Worm (Caenorhabditis elegans) whole organism, early embryonic: ENCODE results near the gene czw-1.

Experiments
- B0310.2 ChIP-seq: sonication (generic microtip); optimal IDR thresholded peaks from 2 replicates; lab custom pipeline; 2016; ENCODE audit warnings: mild to moderate bottlenecking, missing genetic modification characterization, missing compliant biosample characterization
- aly-1 ChIP-seq: sonication (generic microtip); optimal IDR thresholded peaks from 2 replicates; lab custom pipeline; 2016; ENCODE audit warnings: missing genetic modification characterization, missing compliant biosample characterization
- ama-1 ChIP-seq: fragments of 150-350 bp; optimal IDR thresholded peaks from 2 replicates; lab custom pipeline; 2014
- ceh-13 ChIP-seq: fragments of 200-800 bp; sonication (Bioruptor generic); optimal IDR thresholded peaks from 2 replicates; lab custom pipeline; 2018; ENCODE audit warnings: mild to moderate bottlenecking, missing genetic modification characterization, missing compliant biosample characterization
- ceh-36 ChIP-seq: sonication (generic microtip); optimal IDR thresholded peaks from 2 replicates; lab custom pipeline; 2016; ENCODE audit warnings: missing genetic modification characterization, inconsistent platforms, missing compliant biosample characterization
- ets-7 ChIP-seq: sonication (generic microtip); optimal IDR thresholded peaks from 2 replicates; lab custom pipeline; 2016; ENCODE audit warnings: missing genotype, missing genetic modification characterization, missing compliant biosample characterization
- flt-1 ChIP-seq: fragments of 200-800 bp; sonication (Bioruptor generic); IDR thresholded peaks from 2 replicates; pipeline ENCODE4 v1.3.6; 2022; ENCODE audit warnings: missing genetic modification characterization, missing compliant biosample characterization
- hmbx-1 ChIP-seq: sonication (generic microtip); optimal IDR thresholded peaks from 2 replicates; lab custom pipeline; 2016; ENCODE audit warnings: mild to moderate bottlenecking, missing genetic modification characterization, missing compliant biosample characterization
- hnd-1 ChIP-seq: sonication (generic microtip); optimal IDR thresholded peaks from 2 replicates; lab custom pipeline; 2016; ENCODE audit warnings: missing genetic modification characterization, missing compliant biosample characterization
- pes-1 ChIP-seq: fragments of 200-800 bp; sonication (Bioruptor generic); IDR thresholded peaks from 2 replicates; pipeline ENCODE4 v1.3.6; 2022; ENCODE audit warnings: missing genetic modification reagents, missing genetic modification characterization, missing compliant biosample characterization
- scrt-1 ChIP-seq: fragments of 200-800 bp; sonication (Bioruptor generic); IDR thresholded peaks from 2 replicates; pipeline ENCODE4 v1.3.6; 2022; ENCODE audit warnings: missing genetic modification characterization, missing compliant biosample characterization
- tbx-11 ChIP-seq: fragments of 200-800 bp; sonication (Bioruptor generic); IDR thresholded peaks from 2 replicates; pipeline ENCODE4 v1.3.6; 2022; ENCODE audit warnings: missing genetic modification characterization, missing compliant biosample characterization
- tbx-37 ChIP-seq: fragments of 200-800 bp; sonication (Bioruptor generic); conservative IDR thresholded peaks from 2 replicates; pipeline ENCODE4 v1.3.6; 2022; ENCODE audit warnings: missing genetic modification reagents, missing genetic modification characterization, missing compliant biosample characterization
- tra-4 ChIP-seq: sonication (generic microtip); optimal IDR thresholded peaks from 2 replicates; lab custom pipeline; 2017; ENCODE audit warnings: missing genetic modification characterization, missing compliant biosample characterization

ce11 chrIV:7926102-7926840, 20.4 kb downstream of the czw-1 start, which contains the start of gene rps-2:
- no peak for TF ChIP-seq ets-7 (tag; lab: Kevin White, UChicago)
- no peak for TF ChIP-seq ama-1
- TF ChIP-seq flt-1 (GFP tag; lab: Robert Waterston, UW): no peak
- peak; percentile 8; the same call in 1 of the 2 replicates for TF ChIP-seq tbx-11 (GFP tag; lab: Robert Waterston, UW)
- TF ChIP-seq tra-4: no peak
- no peak for TF ChIP-seq tbx-37
- TF ChIP-seq hmbx-1: no peak
- no peak for TF ChIP-seq hnd-1 (tag; lab: Kevin White, UChicago)
- TF ChIP-seq pes-1: no peak
- TF ChIP-seq aly-1 (tag; lab: Kevin White, UChicago): no peak
- TF ChIP-seq ceh-13 (GFP tag; lab: Kevin White, UChicago): no peak
- no peak for TF ChIP-seq ceh-36 (tag; lab: Kevin White, UChicago)
- TF ChIP-seq scrt-1 (GFP tag; lab: Robert Waterston, UW): no peak
- TF ChIP-seq B0310.2: no peak
